Fruit fly (Drosophila melanogaster) whole organism: Measurements from ENCODE around the gene CG17104.

ENCODE experiments used
- CG8478 ChIP-seq: fragments of >200 bp; optimal IDR thresholded peaks from 2 replicates; lab custom pipeline; 2018; ENCODE audit warnings: inconsistent platforms
- EcR ChIP-seq, 2 experiments: fragments of >200 bp; optimal IDR thresholded peaks; 2 replicates each; lab custom pipeline; 2017; ENCODE audit warnings: missing biosample characterization in 2 of 2, missing genetic modification characterization in 2 of 2, missing genetic modification reagents in 2 of 2
- psq ChIP-seq: fragments of >200 bp; optimal IDR thresholded peaks from 2 replicates; lab custom pipeline; 2017
- usp ChIP-seq: fragments of >200 bp; optimal IDR thresholded peaks from 2 replicates; lab custom pipeline; 2017; ENCODE audit warnings: missing biosample characterization, missing genetic modification characterization, mixed read lengths

dm6 chr2L:10672989-10673388 lies 4.0 kb upstream of the CG17104 start:
- TF ChIP-seq psq (lab: Kevin White, UChicago) (no peak), CG8478 (lab: Kevin White, UChicago) (no peak), EcR (GFP tag; optimal IDR thresholded peaks at IDR 0.05; lab: Kevin White, UChicago) (no peak), usp (GFP tag; lab: Kevin White, UChicago) (no peak)
